Worm (Caenorhabditis elegans) whole organism, early embryonic: ENCODE results near the gene M05D6.2.

ENCODE experiments used
- B0310.2 ChIP-seq: sonication (generic microtip); optimal IDR thresholded peaks from 2 replicates; lab custom pipeline; 2016; ENCODE audit warnings: mild to moderate bottlenecking, missing genetic modification characterization, missing compliant biosample characterization
- F13C5.2 ChIP-seq: sonication (generic microtip); optimal IDR thresholded peaks from 2 replicates; lab custom pipeline; 2017; ENCODE audit warnings: mild to moderate bottlenecking, missing genetic modification characterization, inconsistent platforms, missing compliant biosample characterization
- aly-1 ChIP-seq: sonication (generic microtip); optimal IDR thresholded peaks from 2 replicates; lab custom pipeline; 2016; ENCODE audit warnings: missing genetic modification characterization, missing compliant biosample characterization
- ama-1 ChIP-seq: fragments of 150-350 bp; optimal IDR thresholded peaks from 2 replicates; lab custom pipeline; 2014
- ceh-36 ChIP-seq: sonication (generic microtip); optimal IDR thresholded peaks from 2 replicates; lab custom pipeline; 2016; ENCODE audit warnings: missing genetic modification characterization, inconsistent platforms, missing compliant biosample characterization
- ets-7 ChIP-seq: sonication (generic microtip); optimal IDR thresholded peaks from 2 replicates; lab custom pipeline; 2016; ENCODE audit warnings: missing genotype, missing genetic modification characterization, missing compliant biosample characterization
- flt-1 ChIP-seq: fragments of 200-800 bp; sonication (Bioruptor generic); IDR thresholded peaks from 2 replicates; pipeline ENCODE4 v1.3.6; 2022; ENCODE audit warnings: missing genetic modification characterization, missing compliant biosample characterization
- hmbx-1 ChIP-seq: sonication (generic microtip); optimal IDR thresholded peaks from 2 replicates; lab custom pipeline; 2016; ENCODE audit warnings: mild to moderate bottlenecking, missing genetic modification characterization, missing compliant biosample characterization
- hnd-1 ChIP-seq: sonication (generic microtip); optimal IDR thresholded peaks from 2 replicates; lab custom pipeline; 2016; ENCODE audit warnings: missing genetic modification characterization, missing compliant biosample characterization
- pes-1 ChIP-seq: fragments of 200-800 bp; sonication (Bioruptor generic); IDR thresholded peaks from 2 replicates; pipeline ENCODE4 v1.3.6; 2022; ENCODE audit warnings: missing genetic modification reagents, missing genetic modification characterization, missing compliant biosample characterization
- scrt-1 ChIP-seq: fragments of 200-800 bp; sonication (Bioruptor generic); IDR thresholded peaks from 2 replicates; pipeline ENCODE4 v1.3.6; 2022; ENCODE audit warnings: missing genetic modification characterization, missing compliant biosample characterization
- sea-1 ChIP-seq: fragments of 200-800 bp; sonication (Bioruptor generic); conservative IDR thresholded peaks from 2 replicates; pipeline ENCODE4 v1.3.6; 2022; ENCODE audit warnings: missing genetic modification characterization, missing compliant biosample characterization
- tbx-37 ChIP-seq: fragments of 200-800 bp; sonication (Bioruptor generic); conservative IDR thresholded peaks from 2 replicates; pipeline ENCODE4 v1.3.6; 2022; ENCODE audit warnings: missing genetic modification reagents, missing genetic modification characterization, missing compliant biosample characterization
- tra-4 ChIP-seq: sonication (generic microtip); optimal IDR thresholded peaks from 2 replicates; lab custom pipeline; 2017; ENCODE audit warnings: missing genetic modification characterization, missing compliant biosample characterization

- TF ChIP-seq ama-1, result no peak
- TF ChIP-seq ets-7 (tag; lab: Kevin White, UChicago), result no peak
- TF ChIP-seq flt-1 (GFP tag; lab: Robert Waterston, UW), result no peak
- TF ChIP-seq scrt-1 (GFP tag; lab: Robert Waterston, UW), result no peak
- TF ChIP-seq sea-1 (GFP tag; lab: Robert Waterston, UW), result no peak
- TF ChIP-seq hnd-1 (tag; lab: Kevin White, UChicago), result no peak
- no peak for TF ChIP-seq F13C5.2
- no peak for TF ChIP-seq pes-1
- no peak for TF ChIP-seq ceh-36 (tag; lab: Kevin White, UChicago)
- TF ChIP-seq tbx-37 (GFP tag; lab: Robert Waterston, UW), result no peak
- TF ChIP-seq B0310.2 (tag; lab: Kevin White, UChicago), result no peak
- TF ChIP-seq tra-4 (tag; lab: Kevin White, UChicago), result no peak
- TF ChIP-seq aly-1 (tag; lab: Kevin White, UChicago), result no peak
- TF ChIP-seq hmbx-1 (tag; lab: Kevin White, UChicago), result no peak
Measured at ce11 chrII:8472916-8473315, 5.0 kb downstream of the M05D6.2 start.
